Worm (Caenorhabditis elegans): ENCODE data around the gene srlf-31.

DNA sequence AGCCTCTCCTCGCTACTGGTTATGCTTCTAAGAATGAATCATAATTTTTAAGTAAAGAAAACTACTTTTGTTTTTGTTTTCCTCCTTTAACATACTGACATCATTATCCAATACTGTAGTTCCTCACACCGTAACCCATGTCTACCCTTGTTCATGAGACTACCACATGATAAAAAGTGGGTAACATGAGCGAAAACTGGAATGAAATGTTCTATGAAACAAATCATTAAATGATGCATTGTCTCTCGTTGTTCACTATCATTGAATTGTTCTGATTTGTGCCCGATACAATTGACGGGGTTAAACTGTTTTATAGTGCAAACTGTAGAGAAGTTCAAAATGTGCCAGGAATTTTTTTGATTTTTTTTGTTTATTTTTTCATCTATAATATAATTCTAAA, 25.3 kb downstream of the srlf-31 start:
- TF ChIP-seq aly-2 (tag; optimal IDR thresholded peaks at IDR 0.05) (no peak), unc-62 (GFP tag; optimal IDR thresholded peaks at IDR 0.05) (no peak), snpc-4 (tag; optimal IDR thresholded peaks at IDR 0.05) (no peak), ama-1 (optimal IDR thresholded peaks at IDR 0.05) (no peak), fos-1 (tag; optimal IDR thresholded peaks at IDR 0.05) (peak; percentile 72), lin-39 (tag; optimal IDR thresholded peaks at IDR 0.05) (no peak), nhr-10 (tag; optimal IDR thresholded peaks at IDR 0.05) (no peak), nhr-77 (tag; optimal IDR thresholded peaks at IDR 0.05) (no peak), elt-3 (tag; optimal IDR thresholded peaks at IDR 0.05) (no peak), R02D3.7 (tag; optimal IDR thresholded peaks at IDR 0.05) (no peak)

Data from whole organism, L2 larva.